Fruit fly (Drosophila melanogaster): ENCODE data around the gene Drsl5.

The Drsl5 gene

DNA sequence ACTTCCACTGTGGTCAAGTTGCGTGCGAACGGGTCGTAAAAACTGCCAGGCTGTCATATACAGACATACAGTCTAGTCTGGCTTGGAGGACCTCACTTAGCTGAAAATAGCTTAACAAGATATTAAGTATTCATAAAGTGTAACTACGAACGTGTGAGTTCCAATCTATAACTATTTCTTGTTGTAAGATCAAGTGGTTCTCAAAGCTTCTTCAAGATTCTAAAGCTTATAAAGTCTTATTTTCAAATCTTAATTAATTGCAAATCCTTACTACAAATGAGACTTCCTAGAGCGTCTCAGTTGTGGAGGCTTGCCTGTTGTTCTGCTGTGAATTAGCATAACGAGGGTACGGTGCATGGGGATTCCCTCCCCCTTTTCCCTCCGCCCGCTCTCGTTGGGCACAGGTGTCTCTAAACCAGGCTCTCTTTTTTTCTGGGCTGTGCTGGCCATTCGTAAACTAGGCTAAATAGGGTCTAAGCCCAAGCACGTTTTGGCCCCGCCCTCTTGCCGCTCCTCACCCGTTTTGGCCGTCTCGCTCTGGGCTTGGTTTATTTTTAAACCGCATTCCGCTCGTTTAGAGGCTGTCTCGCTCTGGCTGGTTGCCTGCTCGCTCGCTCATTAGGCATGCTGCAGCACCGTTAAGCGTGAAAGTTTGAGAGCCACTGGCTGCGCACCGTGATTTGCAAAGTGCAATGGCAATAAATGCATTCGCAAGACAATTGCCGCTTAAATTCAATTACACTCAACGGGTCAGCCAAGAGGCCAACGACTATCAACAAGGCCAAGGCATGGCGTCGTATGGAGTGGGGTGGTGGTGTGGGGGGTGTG lies 21.7 kb downstream of the Drsl5 start:
- TF ChIP-seq CG15710 (tag; optimal IDR thresholded peaks at IDR 0.05) (peak; percentile 70), CG14655 (GFP tag; optimal IDR thresholded peaks at IDR 0.05) (no peak), Ets98B (GFP tag; IDR thresholded peaks at IDR 0.05) (no peak), CG13204 (GFP tag; optimal IDR thresholded peaks at IDR 0.05) (peak; percentile 35), CG17806 (tag; optimal IDR thresholded peaks at IDR 0.05) (peak; percentile 43), CG10348 (GFP tag; IDR thresholded peaks at IDR 0.05) (no peak), gl (tag; optimal IDR thresholded peaks at IDR 0.05) (no peak), D1 (tag; optimal IDR thresholded peaks at IDR 0.05) (no peak), CG8159 (tag; optimal IDR thresholded peaks at IDR 0.05) (peak; percentile 62), CG9948 (tag; optimal IDR thresholded peaks at IDR 0.05) (peak; percentile 55), EcR (GFP tag; optimal IDR thresholded peaks at IDR 0.05) (peak; percentile 70), CG12605 (GFP tag; IDR thresholded peaks at IDR 0.05) (no peak), CG34367 (tag; optimal IDR thresholded peaks at IDR 0.05) (peak; percentile 31), CG32121 (GFP tag; IDR thresholded peaks at IDR 0.05) (no peak), Pif1A (GFP tag; optimal IDR thresholded peaks at IDR 0.05) (no peak), fd96Ca (GFP tag; IDR thresholded peaks at IDR 0.05) (no peak), CG8301 (tag; optimal IDR thresholded peaks at IDR 0.05) (peak; percentile 27), Snoo (tag; optimal IDR thresholded peaks at IDR 0.05) (no peak), rn (GFP tag; IDR thresholded peaks at IDR 0.05) (no peak), CG4496 (GFP tag; IDR thresholded peaks at IDR 0.05) (no peak; the same call in 2 of the 3 replicates), Pif1B (GFP tag; optimal IDR thresholded peaks at IDR 0.05) (no peak)

DNA sequence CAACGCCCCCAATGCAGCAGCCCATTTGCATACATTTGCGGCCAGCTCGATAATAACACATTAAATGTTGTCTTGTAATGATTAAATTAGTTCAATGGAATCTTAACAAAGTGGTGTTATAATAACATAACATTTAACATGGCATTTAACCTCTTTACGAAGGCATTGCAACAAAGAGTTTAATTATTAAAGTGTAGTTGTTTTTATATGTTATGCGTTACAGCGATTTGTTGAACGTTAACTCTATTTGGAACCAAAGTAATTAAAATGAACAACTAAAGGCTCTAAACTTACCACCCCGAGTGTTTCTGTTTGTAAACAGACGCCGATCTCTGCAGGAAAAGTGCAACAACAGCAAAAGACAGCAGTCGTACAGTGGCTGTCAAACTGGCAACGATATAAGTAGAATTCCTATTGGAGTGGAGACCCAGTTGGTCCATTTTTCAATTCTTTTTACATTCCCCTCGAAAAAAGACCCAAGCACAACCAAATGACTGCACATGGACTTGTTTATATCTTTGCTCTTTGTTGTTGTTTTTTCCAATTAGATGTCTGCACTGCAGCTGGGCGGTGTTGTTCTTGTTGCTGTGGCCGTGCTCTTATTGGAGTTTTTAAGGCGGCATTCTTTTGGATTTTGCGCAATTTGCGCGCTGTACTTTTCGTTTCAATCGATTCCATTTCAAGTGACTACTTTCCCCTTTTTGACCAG lies 22.5 kb downstream of the Drsl5 start:
- TF ChIP-seq Pif1A (GFP tag; optimal IDR thresholded peaks at IDR 0.05): peak; percentile 55
- TF ChIP-seq CG8301 (tag; optimal IDR thresholded peaks at IDR 0.05): peak; percentile 83
- TF ChIP-seq CG10348 (GFP tag; IDR thresholded peaks at IDR 0.05): no peak
- no peak for TF ChIP-seq CG13204 (GFP tag; optimal IDR thresholded peaks at IDR 0.05)
- peak; percentile 83 for TF ChIP-seq CG8159 (tag; optimal IDR thresholded peaks at IDR 0.05)
- peak; percentile 39; the same call in 2 of the 3 replicates for TF ChIP-seq fd96Ca (GFP tag; IDR thresholded peaks at IDR 0.05)
- peak; percentile 17 for TF ChIP-seq Pif1B (GFP tag; optimal IDR thresholded peaks at IDR 0.05)
- peak; percentile 66 for TF ChIP-seq CG12605 (GFP tag; IDR thresholded peaks at IDR 0.05)
- no peak for TF ChIP-seq EcR (GFP tag; optimal IDR thresholded peaks at IDR 0.05)
- peak; percentile 78 for TF ChIP-seq CG17806 (tag; optimal IDR thresholded peaks at IDR 0.05)
- TF ChIP-seq D1 (tag; optimal IDR thresholded peaks at IDR 0.05): no peak
- peak; percentile 63 for TF ChIP-seq CG9948 (tag; optimal IDR thresholded peaks at IDR 0.05)
- peak; percentile 33; the same call in 1 of the 3 replicates for TF ChIP-seq CG4496 (GFP tag; IDR thresholded peaks at IDR 0.05)
- TF ChIP-seq Snoo (tag; optimal IDR thresholded peaks at IDR 0.05): no peak
- TF ChIP-seq Ets98B (GFP tag; IDR thresholded peaks at IDR 0.05): peak; percentile 47
- TF ChIP-seq rn (GFP tag; IDR thresholded peaks at IDR 0.05): no peak
- peak; percentile 65 for TF ChIP-seq CG15710 (tag; optimal IDR thresholded peaks at IDR 0.05)
- TF ChIP-seq CG32121 (GFP tag; IDR thresholded peaks at IDR 0.05): peak; percentile 55
- peak; percentile 89 for TF ChIP-seq CG14655 (GFP tag; optimal IDR thresholded peaks at IDR 0.05)
- peak; percentile 53 for TF ChIP-seq gl (tag; optimal IDR thresholded peaks at IDR 0.05)
- peak; percentile 11 for TF ChIP-seq CG34367 (tag; optimal IDR thresholded peaks at IDR 0.05)

DNA sequence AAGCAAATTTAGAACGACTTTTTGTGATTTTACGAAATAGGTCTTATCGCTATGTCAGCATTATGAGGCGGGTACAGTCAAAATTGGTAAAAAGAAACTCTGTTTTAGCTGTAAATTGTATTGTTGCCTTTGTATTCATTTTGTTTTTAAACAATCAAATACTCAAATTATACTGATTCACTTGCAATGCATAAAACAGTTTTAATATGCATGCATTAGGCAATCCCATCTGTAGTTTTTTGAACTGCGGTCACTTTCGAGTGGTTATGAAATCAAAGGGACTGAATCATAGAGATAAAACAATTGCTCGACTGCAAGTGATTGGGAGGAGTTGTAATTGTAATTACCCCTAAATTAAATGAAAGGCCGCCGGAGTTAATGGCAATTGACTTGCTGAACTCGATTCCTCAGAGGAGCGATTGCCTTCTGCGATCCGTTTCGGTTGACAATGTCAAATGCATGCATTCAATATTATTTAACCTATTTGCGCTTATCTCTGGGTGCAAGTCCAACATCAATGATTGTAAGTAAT lies 23.2 kb downstream of the Drsl5 start:
- TF ChIP-seq CG8159 (tag; optimal IDR thresholded peaks at IDR 0.05) (no peak), rn (GFP tag; IDR thresholded peaks at IDR 0.05) (no peak), fd96Ca (GFP tag; IDR thresholded peaks at IDR 0.05) (no peak)

DNA sequence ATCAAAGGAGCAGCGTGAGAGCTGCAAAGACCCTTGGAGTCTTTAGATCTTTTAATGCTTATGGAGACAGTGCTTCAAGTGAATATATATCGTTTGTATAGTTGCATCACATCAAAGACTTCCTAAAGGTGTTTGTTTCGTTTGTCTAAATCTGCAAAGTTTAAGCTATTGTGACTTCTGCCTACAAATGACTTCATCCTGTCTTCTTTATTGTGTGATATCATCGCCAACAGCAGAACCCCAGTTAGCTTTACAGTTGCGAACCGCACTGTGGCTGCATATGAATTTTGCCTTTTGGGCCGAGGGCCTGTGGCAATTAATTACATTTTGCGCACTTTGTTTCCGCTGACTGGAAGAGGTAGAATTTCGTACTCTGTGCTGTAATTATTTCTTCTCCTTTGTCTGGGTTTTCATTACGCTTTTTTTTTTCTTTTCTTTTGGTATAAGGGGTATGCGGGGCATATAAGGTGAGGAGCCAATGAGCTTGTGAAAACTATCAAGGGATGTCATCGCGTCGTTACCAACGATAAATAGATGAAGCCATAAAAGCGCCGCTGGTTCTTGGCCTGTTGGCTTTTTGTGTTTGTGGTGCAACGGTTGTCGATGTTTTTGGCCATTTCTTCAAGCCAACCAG lies 25.8 kb downstream of the Drsl5 start:
- TF ChIP-seq CG9948 (tag; optimal IDR thresholded peaks at IDR 0.05) (peak; percentile 69), CG15710 (tag; optimal IDR thresholded peaks at IDR 0.05) (peak; percentile 64), CG34367 (tag; optimal IDR thresholded peaks at IDR 0.05) (peak; percentile 61), CG8301 (tag; optimal IDR thresholded peaks at IDR 0.05) (peak; percentile 48), CG14655 (GFP tag; optimal IDR thresholded peaks at IDR 0.05) (peak; percentile 64), CG32121 (GFP tag; IDR thresholded peaks at IDR 0.05) (no peak), Snoo (tag; optimal IDR thresholded peaks at IDR 0.05) (peak; percentile 76), Ets98B (GFP tag; IDR thresholded peaks at IDR 0.05) (no peak), EcR (GFP tag; optimal IDR thresholded peaks at IDR 0.05) (peak; percentile 22), fd96Ca (GFP tag; IDR thresholded peaks at IDR 0.05) (no peak), CG13204 (GFP tag; optimal IDR thresholded peaks at IDR 0.05) (peak; percentile 26), CG8159 (tag; optimal IDR thresholded peaks at IDR 0.05) (peak; percentile 67), CG12605 (GFP tag; IDR thresholded peaks at IDR 0.05) (no peak), Pif1A (GFP tag; optimal IDR thresholded peaks at IDR 0.05) (peak; percentile 64), CG17806 (tag; optimal IDR thresholded peaks at IDR 0.05) (peak; percentile 61), gl (tag; optimal IDR thresholded peaks at IDR 0.05) (peak; percentile 6), rn (GFP tag; IDR thresholded peaks at IDR 0.05) (no peak), CG4496 (GFP tag; IDR thresholded peaks at IDR 0.05) (no peak), Pif1B (GFP tag; optimal IDR thresholded peaks at IDR 0.05) (peak; percentile 51), CG10348 (GFP tag; IDR thresholded peaks at IDR 0.05) (no peak), D1 (tag; optimal IDR thresholded peaks at IDR 0.05) (no peak)

Data from whole organism, pupa.